Fruit fly (Drosophila melanogaster) whole organism, pupa: ENCODE measurements around the gene Mis12.

Experiments used
- CG34367 ChIP-seq: fragments of 200-800 bp; sonication (Bioruptor generic); optimal IDR thresholded peaks from 2 replicates; lab custom pipeline; 2018; ENCODE audit warnings: missing biosample characterization, mild to moderate bottlenecking, missing genetic modification characterization
- CG8159 ChIP-seq: fragments of 200-800 bp; sonication (Bioruptor generic); optimal IDR thresholded peaks from 3 replicates; lab custom pipeline; 2018; ENCODE audit warnings: missing biosample characterization, mild to moderate bottlenecking, missing genetic modification characterization, moderate library complexity
- CG9948 ChIP-seq: fragments of 200-800 bp; sonication (Bioruptor generic); optimal IDR thresholded peaks from 2 replicates; lab custom pipeline; 2018; ENCODE audit warnings: missing biosample characterization, mild to moderate bottlenecking, missing genetic modification characterization, moderate library complexity
- EcR ChIP-seq: fragments of 200-800 bp; sonication (Bioruptor generic); optimal IDR thresholded peaks from 3 replicates; lab custom pipeline; 2019; ENCODE audit warnings: missing biosample characterization, missing genetic modification characterization, mild to moderate bottlenecking, moderate library complexity, missing genetic modification reagents
- Ets98B ChIP-seq: fragments of 200-800 bp; sonication (Bioruptor generic); IDR thresholded peaks from 2 replicates; pipeline ENCODE4 v1.3.6; 2022; ENCODE audit warnings: missing biosample characterization, missing genetic modification characterization
- Pif1B ChIP-seq: fragments of 200-800 bp; sonication (Bioruptor generic); optimal IDR thresholded peaks from 3 replicates; lab custom pipeline; 2016; ENCODE audit warnings: missing biosample characterization, missing genetic modification characterization
- Snoo ChIP-seq: fragments of 200-800 bp; sonication (Bioruptor generic); optimal IDR thresholded peaks from 3 replicates; lab custom pipeline; 2017; ENCODE audit warnings: missing biosample characterization, mild to moderate bottlenecking, missing genetic modification characterization, inconsistent platforms
- fd96Ca ChIP-seq: fragments of 200-800 bp; sonication (Bioruptor generic); IDR thresholded peaks from 3 replicates; pipeline ENCODE4 v1.3.6; 2022; ENCODE audit warnings: missing biosample characterization, missing genetic modification characterization

DNA sequence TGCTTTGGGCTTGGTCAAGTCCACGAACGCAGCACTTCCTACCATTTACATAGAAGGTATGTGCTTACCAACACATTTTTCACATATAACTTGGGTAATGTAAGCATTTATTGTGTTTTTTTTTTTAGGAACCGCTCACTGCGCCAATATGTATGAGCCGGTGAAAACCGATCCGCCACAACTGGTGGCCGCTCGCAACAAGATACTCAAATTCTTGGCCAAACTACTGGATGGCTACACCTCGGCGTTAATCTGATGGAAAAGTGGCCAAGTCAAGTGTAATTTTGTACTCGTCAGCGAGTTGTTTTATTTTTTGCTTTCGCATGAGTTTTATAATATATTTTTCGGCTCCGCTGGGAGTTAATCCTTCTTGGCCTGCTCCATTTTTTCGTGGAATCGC is 2.5 kb upstream of the Mis12 start:
- TF ChIP-seq fd96Ca (GFP tag; lab: Robert Waterston, UW) (no peak), CG8159 (tag; lab: Kevin White, UChicago) (no peak), Snoo (no peak), EcR (GFP tag; lab: Kevin White, UChicago) (no peak), Ets98B (no peak), CG9948 (tag; lab: Kevin White, UChicago) (no peak), Pif1B (GFP tag; lab: Kevin White, UChicago) (no peak), CG34367 (no peak)
